Worm (Caenorhabditis elegans): ENCODE results near the gene ttbk-8.2.

ce11 chrIV:5595567-5595966 lies 36.2 kb upstream of the ttbk-8.2 start:
- TF ChIP-seq unc-39 (tag; optimal IDR thresholded peaks at IDR 0.05) (no peak), fos-1 (tag; optimal IDR thresholded peaks at IDR 0.05) (no peak), ceh-82 (tag; optimal IDR thresholded peaks at IDR 0.05) (no peak), ztf-11 (tag; optimal IDR thresholded peaks at IDR 0.05) (no peak), mbf-1 (tag; optimal IDR thresholded peaks at IDR 0.05) (no peak), aly-2 (tag; optimal IDR thresholded peaks at IDR 0.05) (no peak), nhr-12 (tag; optimal IDR thresholded peaks at IDR 0.05) (no peak), blmp-1 (tag; optimal IDR thresholded peaks at IDR 0.05; ENCODE audit: insufficient read depth) (no peak), nhr-77 (tag; optimal IDR thresholded peaks at IDR 0.05) (no peak), lsy-2 (tag; optimal IDR thresholded peaks at IDR 0.05) (no peak)

Measured in whole organism, L2 larva.